Fruit fly (Drosophila melanogaster) whole organism: ENCODE data around the gene mus301.

Experiments used
- CG8478 ChIP-seq: fragments of >200 bp; optimal IDR thresholded peaks from 2 replicates; lab custom pipeline; 2018; ENCODE audit warnings: inconsistent platforms
- Dll ChIP-seq: fragments of >200 bp; optimal IDR thresholded peaks from 2 replicates; lab custom pipeline; 2017
- pan ChIP-seq: fragments of >200 bp; optimal IDR thresholded peaks from 2 replicates; lab custom pipeline; 2017
- psq ChIP-seq: fragments of >200 bp; optimal IDR thresholded peaks from 2 replicates; lab custom pipeline; 2017
- usp ChIP-seq: fragments of >200 bp; optimal IDR thresholded peaks from 2 replicates; lab custom pipeline; 2017; ENCODE audit warnings: missing biosample characterization, missing genetic modification characterization, mixed read lengths

- TF ChIP-seq usp (GFP tag; lab: Kevin White, UChicago) (no peak), psq (lab: Kevin White, UChicago) (no peak), CG8478 (lab: Kevin White, UChicago) (no peak), pan (lab: Kevin White, UChicago) (no peak), Dll (no peak)
Measured at dm6 chr3L:8156199-8156598, 18.6 kb downstream of the mus301 start.
